Worm (Caenorhabditis elegans) whole organism, L1 larva: ENCODE measurements around the gene bed-3.
A peak's percentile ranks its signal among the peaks of the same experiment; 100 is the strongest.

Experiments
- ama-1 ChIP-seq: fragments of 150-350 bp; optimal IDR thresholded peaks from 2 replicates; lab custom pipeline; 2014
- blmp-1 ChIP-seq: fragments of 150-350 bp; optimal IDR thresholded peaks from 2 replicates; lab custom pipeline; 2014; ENCODE audit warnings: missing biosample characterization, missing genetic modification characterization
- efl-3 ChIP-seq: fragments of 200-800 bp; sonication (Bioruptor generic); optimal IDR thresholded peaks from 2 replicates; lab custom pipeline; 2018; ENCODE audit warnings: mild to moderate bottlenecking, missing genetic modification characterization, missing compliant biosample characterization
- hpl-2 ChIP-seq: fragments of 150-350 bp; optimal IDR thresholded peaks from 2 replicates; lab custom pipeline; 2014; ENCODE audit warnings: missing biosample characterization, missing genetic modification reagents, missing genetic modification characterization
- lin-13 ChIP-seq: fragments of 150-350 bp; optimal IDR thresholded peaks from 2 replicates; lab custom pipeline; 2014; ENCODE audit warnings: missing biosample characterization, missing genetic modification reagents, missing genetic modification characterization
- lin-39 ChIP-seq: fragments of 150-350 bp; optimal IDR thresholded peaks from 2 replicates; lab custom pipeline; 2014; ENCODE audit warnings: missing biosample characterization, missing genetic modification reagents, missing genetic modification characterization
- mab-9 ChIP-seq: fragments of 200-800 bp; sonication (Bioruptor generic); IDR thresholded peaks from 2 replicates; pipeline ENCODE4 v1.3.6; 2022; ENCODE audit warnings: missing genetic modification reagents, missing genetic modification characterization, missing compliant biosample characterization
- mdl-1 ChIP-seq, 2 experiments: fragments of 150-350 bp; optimal IDR thresholded peaks; 2 replicates each; lab custom pipeline; 2014 to 2017; ENCODE audit warnings: missing biosample characterization in 2 of 2, missing genetic modification characterization in 2 of 2, inconsistent platforms in 1 of 2
- nhr-11 ChIP-seq: fragments of 150-350 bp; optimal IDR thresholded peaks from 2 replicates; lab custom pipeline; 2014; ENCODE audit warnings: missing biosample characterization, missing genetic modification characterization
- nhr-28 ChIP-seq: fragments of 150-350 bp; optimal IDR thresholded peaks from 2 replicates; lab custom pipeline; 2014; ENCODE audit warnings: missing biosample characterization, missing genetic modification characterization
- nhr-71 ChIP-seq: sonication (generic microtip); optimal IDR thresholded peaks from 2 replicates; lab custom pipeline; 2016; ENCODE audit warnings: mild to moderate bottlenecking, missing genetic modification characterization, moderate library complexity, missing compliant biosample characterization
- swsn-7 ChIP-seq: sonication (generic microtip); optimal IDR thresholded peaks from 2 replicates; lab custom pipeline; 2016; ENCODE audit warnings: missing genetic modification characterization, missing compliant biosample characterization
- tlp-1 ChIP-seq: fragments of 150-350 bp; optimal IDR thresholded peaks from 2 replicates; lab custom pipeline; 2014; ENCODE audit warnings: missing biosample characterization, missing genetic modification characterization
- zag-1 ChIP-seq: fragments of 150-350 bp; optimal IDR thresholded peaks from 2 replicates; lab custom pipeline; 2014; ENCODE audit warnings: missing biosample characterization, missing genetic modification characterization

DNA sequence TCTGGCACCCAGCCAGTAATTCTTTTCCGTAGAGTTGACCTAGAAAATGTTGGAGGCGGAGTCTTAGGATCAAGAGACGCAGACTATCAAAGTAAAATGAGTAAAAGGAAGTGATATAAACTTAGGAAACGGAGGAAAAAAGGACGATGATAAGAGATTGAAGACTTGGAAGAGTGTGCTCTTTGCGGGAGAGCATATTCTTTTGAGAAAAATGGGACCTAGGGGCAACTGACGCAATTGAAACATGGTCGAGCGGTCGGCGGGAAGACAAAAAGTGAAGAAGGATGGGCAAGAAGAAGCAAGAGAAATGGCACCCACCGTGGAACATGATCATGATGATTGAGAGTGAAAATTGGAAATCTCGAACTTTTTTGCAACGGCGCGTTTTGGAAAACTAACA lies 31.7 kb downstream of the bed-3 start:
- TF ChIP-seq mdl-1 (tag; optimal IDR thresholded peaks at IDR 0.05; lab: Kevin White, UChicago) (no peak), ama-1 (lab: Kevin White, UChicago) (no peak), swsn-7 (tag; lab: Kevin White, UChicago) (no peak), tlp-1 (tag; lab: Kevin White, UChicago) (no peak), mab-9 (GFP tag; lab: Robert Waterston, UW) (no peak), lin-13 (GFP tag; lab: Kevin White, UChicago) (no peak), nhr-71 (tag; lab: Kevin White, UChicago) (peak; percentile 66), nhr-28 (tag; lab: Kevin White, UChicago) (no peak), efl-3 (no peak), nhr-11 (tag; lab: Kevin White, UChicago) (no peak), lin-39 (tag; lab: Kevin White, UChicago) (no peak), blmp-1 (tag; lab: Kevin White, UChicago) (no peak), zag-1 (no peak), hpl-2 (no peak)
